Worm (Caenorhabditis elegans) whole organism, young adult: ENCODE measurements around the gene C39D10.5.

Source experiments
- B0336.3 ChIP-seq: fragments of 200-800 bp; sonication (Bioruptor generic); IDR thresholded peaks from 2 replicates; pipeline ENCODE4 v1.3.6; 2022; ENCODE audit warnings: missing genetic modification characterization, missing compliant biosample characterization
- C17E4.6 ChIP-seq: fragments of 200-800 bp; sonication (Bioruptor generic); IDR thresholded peaks from 2 replicates; pipeline ENCODE4 v1.3.6; 2022; ENCODE audit warnings: missing genetic modification reagents, missing genetic modification characterization, missing compliant biosample characterization
- F37B4.10 ChIP-seq: fragments of 200-800 bp; sonication (Bioruptor generic); IDR thresholded peaks from 2 replicates; pipeline ENCODE4 v1.3.6; 2022; ENCODE audit warnings: missing genetic modification characterization, missing compliant biosample characterization
- F49E8.2 ChIP-seq: sonication (generic microtip); optimal IDR thresholded peaks from 3 replicates; lab custom pipeline; 2017; ENCODE audit warnings: missing genetic modification characterization, mild to moderate bottlenecking, missing compliant biosample characterization, antibody characterized with exemption, moderate library complexity; ENCODE audit not compliant: insufficient read depth
- T07F8.4 ChIP-seq: sonication (generic microtip); optimal IDR thresholded peaks from 2 replicates; lab custom pipeline; 2016; ENCODE audit warnings: mild to moderate bottlenecking, missing genetic modification characterization, moderate library complexity, missing compliant biosample characterization
- ekl-4 ChIP-seq: fragments of 200-800 bp; sonication (Bioruptor generic); IDR thresholded peaks from 2 replicates; pipeline ENCODE4 v1.3.6; 2022; ENCODE audit warnings: missing genetic modification reagents, missing genetic modification characterization, missing compliant biosample characterization
- ets-4 ChIP-seq: fragments of 200-800 bp; sonication (Bioruptor generic); optimal IDR thresholded peaks from 2 replicates; lab custom pipeline; 2018; ENCODE audit warnings: mild to moderate bottlenecking, missing genetic modification characterization, missing compliant biosample characterization
- lin-26 ChIP-seq: fragments of 200-800 bp; sonication (Bioruptor generic); IDR thresholded peaks from 2 replicates; pipeline ENCODE4 v1.3.6; 2022; ENCODE audit warnings: missing genetic modification reagents, missing genetic modification characterization, missing compliant biosample characterization
- lsl-1 ChIP-seq: fragments of 200-800 bp; sonication (Bioruptor generic); optimal IDR thresholded peaks from 2 replicates; lab custom pipeline; 2018; ENCODE audit warnings: mild to moderate bottlenecking, missing genetic modification characterization, moderate library complexity, missing compliant biosample characterization
- nhr-90 ChIP-seq: sonication (generic microtip); optimal IDR thresholded peaks from 2 replicates; lab custom pipeline; 2016; ENCODE audit warnings: missing genotype, mild to moderate bottlenecking, missing genetic modification characterization, missing compliant biosample characterization
- pbrm-1 ChIP-seq: fragments of 200-800 bp; sonication (Bioruptor generic); IDR thresholded peaks from 2 replicates; pipeline ENCODE4 v1.3.6; 2022; ENCODE audit warnings: missing genetic modification reagents, missing genetic modification characterization, missing compliant biosample characterization
- pha-4 ChIP-seq: fragments of 150-350 bp; sonication (generic microtip); optimal IDR thresholded peaks from 2 replicates; lab custom pipeline; 2014; ENCODE audit warnings: missing biosample characterization, missing genetic modification reagents, missing genetic modification characterization
- snpc-3.4 ChIP-seq: sonication (generic microtip); optimal IDR thresholded peaks from 2 replicates; lab custom pipeline; 2017; ENCODE audit warnings: missing genetic modification characterization, mild to moderate bottlenecking, missing compliant biosample characterization, antibody characterized with exemption, moderate library complexity, missing genotype, missing genetic modification reagents

- TF ChIP-seq snpc-3.4 (tag; lab: Kevin White, UChicago) (no peak), ekl-4 (GFP tag; lab: Robert Waterston, UW) (no peak), nhr-90 (tag; lab: Kevin White, UChicago) (no peak), B0336.3 (no peak), pbrm-1 (GFP tag; lab: Robert Waterston, UW) (no peak), F49E8.2 (tag; lab: Kevin White, UChicago) (no peak), T07F8.4 (tag; lab: Kevin White, UChicago) (no peak), ets-4 (GFP tag; lab: Kevin White, UChicago) (no peak), lin-26 (GFP tag; lab: Robert Waterston, UW) (no peak), pha-4 (tag; lab: Kevin White, UChicago) (no peak), C17E4.6 (no peak), lsl-1 (GFP tag; lab: Kevin White, UChicago) (no peak), F37B4.10 (GFP tag; lab: Robert Waterston, UW) (no peak)
These were observed 5.5 kb upstream of the C39D10.5 start, which contains the start of gene latd-1 for ce11 chrX:7897690-7898089.
